Worm (Caenorhabditis elegans): Measurements from ENCODE around the gene T21D12.12.

- TF ChIP-seq unc-62 (GFP tag; optimal IDR thresholded peaks at IDR 0.05) (no peak), drap-1 (GFP tag; optimal IDR thresholded peaks at IDR 0.05) (no peak), ztf-11 (tag; optimal IDR thresholded peaks at IDR 0.05) (no peak), elt-1 (tag; optimal IDR thresholded peaks at IDR 0.05; ENCODE audit: borderline replicate concordance, insufficient read depth) (no peak), nhr-76 (tag; optimal IDR thresholded peaks at IDR 0.05) (no peak), pha-4 (tag; optimal IDR thresholded peaks at IDR 0.05) (no peak), snpc-4 (tag; optimal IDR thresholded peaks at IDR 0.05) (no peak), ham-2 (GFP tag; optimal IDR thresholded peaks at IDR 0.05) (no peak), nhr-12 (tag; optimal IDR thresholded peaks at IDR 0.05) (no peak), ceh-39 (tag; optimal IDR thresholded peaks at IDR 0.05) (no peak), lsy-2 (tag; optimal IDR thresholded peaks at IDR 0.05) (no peak)
Measured at ce11 chrIV:305101-305500, 38.9 kb downstream of the T21D12.12 start.
